Worm (Caenorhabditis elegans): ENCODE measurements around the gene srh-268.

The srh-268 gene

DNA sequence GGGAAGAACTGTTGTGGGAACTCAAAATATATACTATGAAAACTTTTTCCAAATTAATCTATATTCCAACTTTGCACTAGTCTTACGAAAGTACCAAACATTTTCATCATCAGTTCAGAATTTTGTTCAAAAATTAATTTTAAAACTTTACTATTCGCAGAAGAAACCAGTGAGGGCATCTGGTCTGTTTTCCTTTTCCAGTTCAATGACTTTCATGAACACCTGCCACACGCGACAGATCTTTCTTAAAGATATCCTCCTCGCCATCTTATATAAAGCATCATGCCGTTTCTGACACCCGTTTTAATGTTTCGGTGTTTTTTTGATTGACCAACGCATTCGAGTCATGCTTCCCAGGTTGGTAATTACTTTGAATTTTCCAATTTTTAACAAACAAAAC lies 6.2 kb upstream of the srh-268 start, which contains the start of gene C54F6.3:
C54F6.3 (plus strand) TSS at position 301 of the 400 bp plus-strand sequence.
- TF ChIP-seq hlh-12 (tag; optimal IDR thresholded peaks at IDR 0.05) (no peak), F57A8.1 (GFP tag; optimal IDR thresholded peaks at IDR 0.05) (no peak), F57C9.4 (tag; optimal IDR thresholded peaks at IDR 0.05) (no peak), sea-2 (GFP tag; IDR thresholded peaks at IDR 0.05) (no peak), ekl-4 (GFP tag; IDR thresholded peaks at IDR 0.05) (no peak), cebp-2 (GFP tag; IDR thresholded peaks at IDR 0.05) (no peak), tbx-9 (tag; optimal IDR thresholded peaks at IDR 0.05; ENCODE audit: borderline replicate concordance) (no peak), ceh-100 (GFP tag; IDR thresholded peaks at IDR 0.05) (no peak), unc-130 (GFP tag; optimal IDR thresholded peaks at IDR 0.05) (no peak), ztf-18 (tag; optimal IDR thresholded peaks at IDR 0.05) (no peak), attf-3 (GFP tag; conservative IDR thresholded peaks at IDR 0.05) (no peak), snpc-1.1 (tag; optimal IDR thresholded peaks at IDR 0.05; ENCODE audit: insufficient read depth) (no peak), F55B11.4 (tag; optimal IDR thresholded peaks at IDR 0.05; ENCODE audit: borderline replicate concordance, insufficient read depth) (no peak), ceh-40 (GFP tag; IDR thresholded peaks at IDR 0.05) (no peak)

ce11 chrV:7538018-7538417 lies 1.1 kb upstream of the srh-268 start, which contains the start of gene C54F6.12:
Gene C54F6.12 (minus strand): TSS chrV:7538118.
- TF ChIP-seq T26A5.8 (tag; optimal IDR thresholded peaks at IDR 0.05) (no peak), lin-26 (GFP tag; IDR thresholded peaks at IDR 0.05) (no peak), unc-62 (GFP tag; optimal IDR thresholded peaks at IDR 0.05) (no peak), ceh-79 (tag; optimal IDR thresholded peaks at IDR 0.05) (no peak), dpff-1 (tag; optimal IDR thresholded peaks at IDR 0.05) (no peak), lin-35 (GFP tag; optimal IDR thresholded peaks at IDR 0.05) (no peak), ztf-18 (tag; optimal IDR thresholded peaks at IDR 0.05) (no peak), hrde-1 (tag; optimal IDR thresholded peaks at IDR 0.05; ENCODE audit: borderline replicate concordance) (no peak), somi-1 (GFP tag; optimal IDR thresholded peaks at IDR 0.05) (no peak), nhr-80 (tag; optimal IDR thresholded peaks at IDR 0.05) (no peak), rec-8 (tag; optimal IDR thresholded peaks at IDR 0.05) (no peak), ekl-4 (GFP tag; IDR thresholded peaks at IDR 0.05) (no peak), hlh-26 (GFP tag; conservative IDR thresholded peaks at IDR 0.05) (no peak), mes-4 (tag; optimal IDR thresholded peaks at IDR 0.05) (no peak), nhr-120 (GFP tag; IDR thresholded peaks at IDR 0.05) (no peak)

DNA sequence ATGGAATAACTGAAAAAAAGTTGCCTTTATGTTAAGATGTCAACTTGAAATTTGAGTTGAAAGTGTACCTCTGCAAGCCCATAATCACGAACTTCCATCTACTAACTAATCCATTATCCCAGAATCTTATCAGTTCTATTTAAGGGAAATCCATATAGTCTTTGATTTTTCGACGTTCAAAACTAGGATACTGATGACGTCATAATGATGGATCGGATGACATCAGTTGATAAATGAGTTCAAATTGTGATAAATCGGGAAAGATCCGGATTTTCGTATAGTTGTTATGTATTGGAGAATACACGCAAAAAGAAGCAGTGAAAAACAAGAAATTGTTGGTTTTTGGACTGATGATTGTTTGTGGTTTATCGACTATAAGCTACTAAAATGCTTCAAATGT lies 4.6 kb downstream of the srh-268 start:
- TF ChIP-seq ceh-58 (GFP tag; IDR thresholded peaks at IDR 0.05), result no peak
- TF ChIP-seq C17E4.6 (GFP tag; IDR thresholded peaks at IDR 0.05), result no peak
- no peak for TF ChIP-seq zim-3 (tag; optimal IDR thresholded peaks at IDR 0.05)
- TF ChIP-seq attf-3 (GFP tag; conservative IDR thresholded peaks at IDR 0.05), result no peak
- no peak for TF ChIP-seq Y56A3A.18 (GFP tag; IDR thresholded peaks at IDR 0.05)
- no peak for TF ChIP-seq F52B5.7 (tag; optimal IDR thresholded peaks at IDR 0.05)
- no peak for TF ChIP-seq somi-1 (GFP tag; optimal IDR thresholded peaks at IDR 0.05)
- TF ChIP-seq sdz-38 (tag; optimal IDR thresholded peaks at IDR 0.05), result no peak
- TF ChIP-seq egl-44 (GFP tag; IDR thresholded peaks at IDR 0.05), result no peak
- no peak for TF ChIP-seq ama-1 (optimal IDR thresholded peaks at IDR 0.05)
- no peak for TF ChIP-seq ama-1 (GFP tag; optimal IDR thresholded peaks at IDR 0.05)
- no peak for TF ChIP-seq lsl-1 (GFP tag; optimal IDR thresholded peaks at IDR 0.05)
- TF ChIP-seq ZK185.1 (tag; optimal IDR thresholded peaks at IDR 0.05; ENCODE audit: poor library complexity, severe bottlenecking), result no peak
- TF ChIP-seq hmg-20 (GFP tag; IDR thresholded peaks at IDR 0.05), result no peak
- TF ChIP-seq F57C9.4 (tag; optimal IDR thresholded peaks at IDR 0.05), result no peak
